Fruit fly (Drosophila melanogaster): ENCODE data around the gene CG14641.

The CG14641 gene

dm6 chr3R:4214038-4214437, 18.1 kb downstream of the CG14641 start (continued):
- TF ChIP-seq CG30431 (GFP tag; optimal IDR thresholded peaks at IDR 0.05) (peak; percentile 73), CG3163 (GFP tag; optimal IDR thresholded peaks at IDR 0.05) (peak; percentile 32), Med (GFP tag) (peak; percentile 98), stwl (tag; optimal IDR thresholded peaks at IDR 0.05) (no peak), CG17612 (GFP tag; IDR thresholded peaks at IDR 0.05) (peak; percentile 69; the same call in 1 of the 2 replicates), CG10274 (GFP tag; optimal IDR thresholded peaks at IDR 0.05) (peak; percentile 37), Eip74EF (GFP tag; optimal IDR thresholded peaks at IDR 0.05) (peak in 1 of 2 experiments; percentile 53), CG8359 (GFP tag; optimal IDR thresholded peaks at IDR 0.05; ENCODE audit: borderline replicate concordance) (peak; percentile 42), gem (tag; optimal IDR thresholded peaks at IDR 0.05) (peak; percentile 78), cas (GFP tag; IDR thresholded peaks at IDR 0.05) (no peak), trh (GFP tag; optimal IDR thresholded peaks at IDR 0.05) (peak; percentile 1), gce (GFP tag; IDR thresholded peaks at IDR 0.05) (peak; percentile 89), CG14050 (GFP tag; IDR thresholded peaks at IDR 0.05) (peak; percentile 77), Hr51 (GFP tag; optimal IDR thresholded peaks at IDR 0.05) (peak; percentile 40 to 85), NC2β (GFP tag; optimal IDR thresholded peaks at IDR 0.05) (peak; percentile 58), sisA (GFP tag; IDR thresholded peaks at IDR 0.05) (peak; percentile 91), Meics (GFP tag; optimal IDR thresholded peaks at IDR 0.05) (peak; percentile 57), CG3407 (GFP tag; optimal IDR thresholded peaks at IDR 0.05) (peak; percentile 69), CG14860 (GFP tag; IDR thresholded peaks at IDR 0.05; ENCODE audit: partially characterized antibody) (no peak), Awh (GFP tag; IDR thresholded peaks at IDR 0.05) (peak; percentile 90), CG6854 (GFP tag; optimal IDR thresholded peaks at IDR 0.05) (no peak), CoRest (tag; optimal IDR thresholded peaks at IDR 0.05) (peak; percentile 68), cad (GFP tag; optimal IDR thresholded peaks at IDR 0.05) (no peak), CG4282 (GFP tag; optimal IDR thresholded peaks at IDR 0.05) (no peak), otp (GFP tag; IDR thresholded peaks at IDR 0.05) (peak; percentile 83), vfl (GFP tag; optimal IDR thresholded peaks at IDR 0.05) (no peak), Max (GFP tag; optimal IDR thresholded peaks at IDR 0.05) (peak; percentile 40), grau (tag; optimal IDR thresholded peaks at IDR 0.05) (peak; percentile 70), zen (tag; optimal IDR thresholded peaks at IDR 0.05) (peak; percentile 35), Spps (tag; optimal IDR thresholded peaks at IDR 0.05) (peak; percentile 3), az2 (GFP tag; optimal IDR thresholded peaks at IDR 0.05) (peak; percentile 71), gro (GFP tag; optimal IDR thresholded peaks at IDR 0.05) (no peak), ac (GFP tag; optimal IDR thresholded peaks at IDR 0.05) (no peak), ro (GFP tag; IDR thresholded peaks at IDR 0.05) (peak; percentile 79), ase (GFP tag; IDR thresholded peaks at IDR 0.05) (peak; percentile 87), hb (GFP tag; IDR thresholded peaks at IDR 0.05; ENCODE audit: partially characterized antibody) (no peak), Jarid2 (GFP tag; optimal IDR thresholded peaks at IDR 0.05) (no peak), CG31224 (GFP tag; IDR thresholded peaks at IDR 0.05) (peak; percentile 75), CG3995 (GFP tag; optimal IDR thresholded peaks at IDR 0.05) (no peak), crp (GFP tag; optimal IDR thresholded peaks at IDR 0.05) (peak in 1 of 2 experiments; percentile 25), Fer1 (GFP tag; optimal IDR thresholded peaks at IDR 0.05) (peak; percentile 67), fd102C (GFP tag; optimal IDR thresholded peaks at IDR 0.05) (no peak), TFAM (GFP tag; optimal IDR thresholded peaks at IDR 0.05) (peak; percentile 14), salm (tag; optimal IDR thresholded peaks at IDR 0.05) (peak; percentile 60), luna (GFP tag; optimal IDR thresholded peaks at IDR 0.05) (no peak), Ets97D (GFP tag; optimal IDR thresholded peaks at IDR 0.05) (no peak), twi (tag; optimal IDR thresholded peaks at IDR 0.05) (no peak), Atf-2 (GFP tag; optimal IDR thresholded peaks at IDR 0.05) (peak; percentile 59), CG12769 (tag; optimal IDR thresholded peaks at IDR 0.05) (peak; percentile 86), CG6683 (GFP tag; optimal IDR thresholded peaks at IDR 0.05) (no peak), zf30C (GFP tag; optimal IDR thresholded peaks at IDR 0.05) (no peak)

All from whole organism, embryonic.